Worm (Caenorhabditis elegans) whole organism, L2 larva: ENCODE results near the gene srh-32.

Experiments used
- C34F6.9 ChIP-seq: fragments of 150-350 bp; optimal IDR thresholded peaks from 2 replicates; lab custom pipeline; 2014; ENCODE audit warnings: missing biosample characterization, missing genetic modification characterization
- F13H6.1 ChIP-seq: sonication (generic microtip); optimal IDR thresholded peaks from 2 replicates; lab custom pipeline; 2016; ENCODE audit warnings: missing genetic modification characterization, missing compliant biosample characterization
- R02D3.7 ChIP-seq: fragments of 150-350 bp; optimal IDR thresholded peaks from 2 replicates; lab custom pipeline; 2014; ENCODE audit warnings: missing biosample characterization, missing genetic modification characterization
- ZK546.5 ChIP-seq: sonication (generic microtip); optimal IDR thresholded peaks from 2 replicates; lab custom pipeline; 2017; ENCODE audit warnings: missing biosample characterization, missing genetic modification characterization
- alr-1 ChIP-seq: fragments of 150-350 bp; optimal IDR thresholded peaks from 2 replicates; lab custom pipeline; 2014; ENCODE audit warnings: missing biosample characterization, missing genetic modification characterization
- ama-1 ChIP-seq: fragments of 150-350 bp; optimal IDR thresholded peaks from 2 replicates; lab custom pipeline; 2018; ENCODE audit warnings: inconsistent platforms
- blmp-1 ChIP-seq: sonication (generic microtip); optimal IDR thresholded peaks from 2 replicates; lab custom pipeline; 2017; ENCODE audit warnings: missing genetic modification characterization, mild to moderate bottlenecking, missing compliant biosample characterization, antibody characterized with exemption, moderate library complexity; ENCODE audit not compliant: insufficient read depth
- ceh-82 ChIP-seq: fragments of 150-350 bp; optimal IDR thresholded peaks from 2 replicates; lab custom pipeline; 2014; ENCODE audit warnings: missing biosample characterization, missing genetic modification characterization
- crh-2 ChIP-seq: sonication (generic microtip); optimal IDR thresholded peaks from 2 replicates; lab custom pipeline; 2017; ENCODE audit warnings: missing biosample characterization, missing genetic modification characterization
- dmd-4 ChIP-seq: sonication (generic microtip); optimal IDR thresholded peaks from 2 replicates; lab custom pipeline; 2017; ENCODE audit warnings: missing biosample characterization, missing genetic modification characterization
- egl-27 ChIP-seq: sonication (generic microtip); optimal IDR thresholded peaks from 3 replicates; lab custom pipeline; 2017; ENCODE audit warnings: missing biosample characterization, missing genetic modification reagents, missing genetic modification characterization
- elt-3 ChIP-seq: sonication (generic microtip); optimal IDR thresholded peaks from 2 replicates; lab custom pipeline; 2017; ENCODE audit warnings: missing biosample characterization, missing genetic modification characterization
- gmeb-1 ChIP-seq: fragments of 150-350 bp; optimal IDR thresholded peaks from 2 replicates; lab custom pipeline; 2014; ENCODE audit warnings: missing biosample characterization, missing genetic modification characterization
- lin-13 ChIP-seq: fragments of 150-350 bp; optimal IDR thresholded peaks from 2 replicates; lab custom pipeline; 2014; ENCODE audit warnings: missing biosample characterization, missing genetic modification reagents, missing genetic modification characterization
- lin-39 ChIP-seq: fragments of 150-350 bp; optimal IDR thresholded peaks from 2 replicates; lab custom pipeline; 2014; ENCODE audit warnings: missing biosample characterization, missing genetic modification reagents, missing genetic modification characterization
- lsy-2 ChIP-seq, 2 experiments: fragments of 150-350 bp in 1 of 2; sonication (generic microtip) in 1 of 2; optimal IDR thresholded peaks; 2 replicates each; lab custom pipeline; 2014 to 2017; ENCODE audit warnings: missing biosample characterization in 2 of 2, missing genetic modification characterization in 2 of 2
- mab-5 ChIP-seq: fragments of 150-350 bp; optimal IDR thresholded peaks from 2 replicates; lab custom pipeline; 2014; ENCODE audit warnings: missing biosample characterization, missing genetic modification characterization
- nhr-10 ChIP-seq: sonication (generic microtip); optimal IDR thresholded peaks from 2 replicates; lab custom pipeline; 2017; ENCODE audit warnings: missing biosample characterization, missing genetic modification characterization
- nhr-11 ChIP-seq: fragments of 150-350 bp; optimal IDR thresholded peaks from 2 replicates; lab custom pipeline; 2014; ENCODE audit warnings: missing biosample characterization, missing genetic modification characterization
- nhr-12 ChIP-seq: fragments of 150-350 bp; optimal IDR thresholded peaks from 2 replicates; lab custom pipeline; 2014; ENCODE audit warnings: missing biosample characterization, missing genetic modification characterization
- nhr-129 ChIP-seq: fragments of 150-350 bp; optimal IDR thresholded peaks from 2 replicates; lab custom pipeline; 2014; ENCODE audit warnings: missing biosample characterization, missing genetic modification characterization
- nhr-21 ChIP-seq: fragments of 150-350 bp; optimal IDR thresholded peaks from 2 replicates; lab custom pipeline; 2014; ENCODE audit warnings: missing biosample characterization, missing genetic modification characterization
- nhr-23 ChIP-seq: fragments of 150-350 bp; optimal IDR thresholded peaks from 2 replicates; lab custom pipeline; 2014; ENCODE audit warnings: missing biosample characterization, missing genetic modification reagents, missing genetic modification characterization
- nhr-237 ChIP-seq: fragments of 150-350 bp; optimal IDR thresholded peaks from 2 replicates; lab custom pipeline; 2014; ENCODE audit warnings: missing biosample characterization, missing genetic modification characterization
- nhr-25 ChIP-seq: fragments of 150-350 bp; sonication (generic microtip); optimal IDR thresholded peaks from 3 replicates; lab custom pipeline; 2014; ENCODE audit warnings: missing biosample characterization, missing genetic modification characterization
- nhr-6 ChIP-seq: fragments of 150-350 bp; optimal IDR thresholded peaks from 2 replicates; lab custom pipeline; 2014; ENCODE audit warnings: missing biosample characterization, missing genetic modification characterization
- nhr-77 ChIP-seq: fragments of 150-350 bp; optimal IDR thresholded peaks from 2 replicates; lab custom pipeline; 2014; ENCODE audit warnings: missing biosample characterization, missing genetic modification characterization
- skn-1 ChIP-seq: sonication (generic microtip); optimal IDR thresholded peaks from 2 replicates; lab custom pipeline; 2017; ENCODE audit warnings: missing biosample characterization, missing genetic modification characterization
- sma-3 ChIP-seq: sonication (generic microtip); optimal IDR thresholded peaks from 2 replicates; lab custom pipeline; 2016; ENCODE audit warnings: missing genetic modification reagents, missing genetic modification characterization, missing compliant biosample characterization
- snpc-4 ChIP-seq: fragments of 150-350 bp; optimal IDR thresholded peaks from 2 replicates; lab custom pipeline; 2014; ENCODE audit warnings: missing biosample characterization, missing genetic modification characterization
- unc-39 ChIP-seq: fragments of 150-350 bp; optimal IDR thresholded peaks from 2 replicates; lab custom pipeline; 2014; ENCODE audit warnings: missing biosample characterization, missing genetic modification characterization
- unc-55 ChIP-seq: fragments of 150-350 bp; sonication (generic microtip); optimal IDR thresholded peaks from 3 replicates; lab custom pipeline; 2014; ENCODE audit warnings: missing biosample characterization, missing genetic modification reagents, missing genetic modification characterization
- unc-62 ChIP-seq: fragments of 150-350 bp; optimal IDR thresholded peaks from 2 replicates; lab custom pipeline; 2014; ENCODE audit warnings: missing biosample characterization, missing genetic modification reagents, missing genetic modification characterization
- zag-1 ChIP-seq: fragments of 150-350 bp; optimal IDR thresholded peaks from 2 replicates; lab custom pipeline; 2014; ENCODE audit warnings: missing biosample characterization, missing genetic modification characterization
- ztf-1 ChIP-seq: fragments of 200-800 bp; sonication (Bioruptor generic); conservative IDR thresholded peaks from 2 replicates; pipeline ENCODE4 v1.3.6; 2022; ENCODE audit warnings: missing genetic modification characterization, missing compliant biosample characterization
- ztf-11 ChIP-seq: sonication (generic microtip); optimal IDR thresholded peaks from 2 replicates; lab custom pipeline; 2017; ENCODE audit warnings: missing biosample characterization, missing genetic modification characterization
- ztf-4 ChIP-seq: fragments of 150-350 bp; optimal IDR thresholded peaks from 2 replicates; lab custom pipeline; 2014; ENCODE audit warnings: missing biosample characterization, missing genetic modification characterization

Gene srh-32

ce11 chrV:17683763-17684162 lies 17.2 kb upstream of the srh-32 start, which contains the start of gene F59A1.15:
F59A1.15 (minus strand) TSS chrV:17683863.
- TF ChIP-seq ztf-1 (GFP tag; lab: Robert Waterston, UW) (no peak), nhr-10 (no peak), skn-1 (no peak), nhr-237 (tag; lab: Kevin White, UChicago) (no peak), sma-3 (GFP tag; lab: Kevin White, UChicago) (no peak), unc-55 (GFP tag; lab: Kevin White, UChicago) (no peak), nhr-12 (tag; lab: Kevin White, UChicago) (no peak), nhr-21 (tag; lab: Kevin White, UChicago) (no peak), ama-1 (lab: Kevin White, UChicago) (no peak), mab-5 (tag; lab: Kevin White, UChicago) (no peak), nhr-11 (tag; lab: Kevin White, UChicago) (no peak), ztf-4 (tag; lab: Kevin White, UChicago) (no peak), snpc-4 (no peak)

ce11 chrV:17684857-17685256 lies 16.2 kb upstream of the srh-32 start, which contains the start of the genes F59A1.16 and F59A1.6:
F59A1.16 (minus strand) TSS chrV:17684957.
F59A1.6 (plus strand) TSS chrV:17685141.
- TF ChIP-seq nhr-77 (tag; lab: Kevin White, UChicago) (no peak), gmeb-1 (tag; lab: Kevin White, UChicago) (no peak), egl-27 (tag; lab: Kevin White, UChicago) (no peak), mab-5 (tag; lab: Kevin White, UChicago) (no peak), elt-3 (tag; lab: Kevin White, UChicago) (no peak), nhr-129 (no peak), sma-3 (GFP tag; lab: Kevin White, UChicago) (no peak), dmd-4 (no peak), unc-39 (tag; lab: Kevin White, UChicago) (no peak), crh-2 (no peak), ZK546.5 (tag; lab: Kevin White, UChicago) (no peak), alr-1 (no peak), nhr-6 (no peak), unc-62 (no peak), nhr-11 (tag; lab: Kevin White, UChicago) (no peak), ztf-11 (tag; lab: Kevin White, UChicago) (no peak), C34F6.9 (tag; lab: Kevin White, UChicago) (no peak), lin-39 (no peak), zag-1 (tag; lab: Kevin White, UChicago) (no peak), ama-1 (lab: Kevin White, UChicago) (no peak)

ce11 chrV:17686852-17687251 lies 14.2 kb upstream of the srh-32 start, which contains the start of gene F59A1.18:
F59A1.18 (minus strand) TSS chrV:17686952.
- TF ChIP-seq lin-13 (GFP tag; lab: Kevin White, UChicago) (no peak), unc-62 (no peak), sma-3 (GFP tag; lab: Kevin White, UChicago) (no peak), R02D3.7 (tag; lab: Kevin White, UChicago) (no peak), nhr-25 (tag; lab: Kevin White, UChicago) (no peak), lsy-2 (tag; optimal IDR thresholded peaks at IDR 0.05; lab: Kevin White, UChicago) (no peak), nhr-77 (tag; lab: Kevin White, UChicago) (no peak), ztf-1 (GFP tag; lab: Robert Waterston, UW) (no peak), nhr-12 (tag; lab: Kevin White, UChicago) (no peak), nhr-6 (no peak), nhr-11 (tag; lab: Kevin White, UChicago) (no peak), crh-2 (no peak), F13H6.1 (tag; lab: Kevin White, UChicago) (no peak), ceh-82 (tag; lab: Kevin White, UChicago) (no peak), alr-1 (no peak), dmd-4 (no peak), ZK546.5 (tag; lab: Kevin White, UChicago) (no peak), skn-1 (no peak)

ce11 chrV:17690922-17691321 lies 10.1 kb upstream of the srh-32 start, which contains the start of gene F59A1.13:
F59A1.13 (minus strand) TSS chrV:17691022.
- TF ChIP-seq crh-2 (no peak), zag-1 (tag; lab: Kevin White, UChicago) (no peak), unc-39 (tag; lab: Kevin White, UChicago) (no peak), F13H6.1 (tag; lab: Kevin White, UChicago) (no peak), nhr-77 (tag; lab: Kevin White, UChicago) (no peak), nhr-23 (tag; lab: Kevin White, UChicago) (no peak), nhr-129 (no peak), gmeb-1 (tag; lab: Kevin White, UChicago) (no peak), ZK546.5 (tag; lab: Kevin White, UChicago) (no peak), unc-55 (GFP tag; lab: Kevin White, UChicago) (no peak), snpc-4 (no peak), blmp-1 (tag; lab: Kevin White, UChicago) (no peak)
